Fruit fly (Drosophila melanogaster) whole organism, wandering third instar larva: ENCODE measurements around the gene CG6055.

Source experiments
- CG32264 ChIP-seq: fragments of 200-800 bp; sonication (Bioruptor generic); optimal IDR thresholded peaks from 2 replicates; lab custom pipeline; 2016; ENCODE audit warnings: missing biosample characterization, missing genetic modification characterization
- CG9705 ChIP-seq: fragments of 200-800 bp; sonication (Bioruptor generic); optimal IDR thresholded peaks from 2 replicates; lab custom pipeline; 2018; ENCODE audit warnings: missing biosample characterization, mild to moderate bottlenecking, missing genetic modification characterization
- CrebA ChIP-seq: fragments of 200-800 bp; sonication (Bioruptor generic); optimal IDR thresholded peaks from 2 replicates; lab custom pipeline; 2016; ENCODE audit warnings: missing biosample characterization, mild to moderate bottlenecking, missing genetic modification characterization, borderline replicate concordance
- Dif ChIP-seq: fragments of 200-275, 200-300 bp; sonication (Bioruptor generic); optimal IDR thresholded peaks from 2 replicates; lab custom pipeline; 2018; ENCODE audit warnings: missing biosample characterization, missing genetic modification characterization; ENCODE audit not compliant: partially characterized antibody
- GATAd ChIP-seq: sonication (Bioruptor generic); optimal IDR thresholded peaks from 2 replicates; lab custom pipeline; 2016; ENCODE audit warnings: missing biosample characterization, missing genetic modification characterization
- HLH106 ChIP-seq: fragments of 200-800 bp; optimal IDR thresholded peaks from 3 replicates; lab custom pipeline; 2019; ENCODE audit warnings: missing biosample characterization, mild to moderate bottlenecking, missing genetic modification characterization, moderate library complexity
- Hnf4 ChIP-seq: fragments of 200-800 bp; sonication (Bioruptor generic); optimal IDR thresholded peaks from 2 replicates; lab custom pipeline; 2016; ENCODE audit warnings: missing biosample characterization, mild to moderate bottlenecking, missing genetic modification characterization
- Hr78 ChIP-seq: fragments of >200 bp; optimal IDR thresholded peaks from 2 replicates; lab custom pipeline; 2017; ENCODE audit warnings: missing biosample characterization, missing genetic modification characterization
- Hr83 ChIP-seq: fragments of 200-300 bp; sonication (Bioruptor generic); optimal IDR thresholded peaks from 2 replicates; lab custom pipeline; 2016; ENCODE audit warnings: missing biosample characterization, mild to moderate bottlenecking, missing genetic modification characterization, moderate library complexity; ENCODE audit not compliant: poor library complexity, severe bottlenecking
- Jra ChIP-seq: sonication (Bioruptor generic); optimal IDR thresholded peaks from 2 replicates; lab custom pipeline; 2016; ENCODE audit warnings: missing biosample characterization, missing genetic modification characterization
- Mio ChIP-seq: sonication (Bioruptor generic); optimal IDR thresholded peaks from 2 replicates; lab custom pipeline; 2016; ENCODE audit warnings: missing biosample characterization, missing genetic modification characterization
- Myc ChIP-seq: fragments of >200 bp; optimal IDR thresholded peaks from 2 replicates; lab custom pipeline; 2017
- OdsH ChIP-seq: fragments of 200-800 bp; sonication (Bioruptor generic); optimal IDR thresholded peaks from 2 replicates; lab custom pipeline; 2016; ENCODE audit warnings: missing biosample characterization, mild to moderate bottlenecking, missing genetic modification characterization
- Rel ChIP-seq, 2 experiments: fragments of 200-800 bp; sonication (Bioruptor generic) in 1 of 2; optimal IDR thresholded peaks; 2 replicates in 1 of 2; 3 replicates in 1 of 2; lab custom pipeline; 2016 to 2019; ENCODE audit warnings: mild to moderate bottlenecking in 2 of 2, missing biosample characterization in 2 of 2, missing genetic modification characterization in 2 of 2, moderate library complexity in 1 of 2
- Sp1 ChIP-seq: fragments of 200-800 bp; sonication (Bioruptor generic); optimal IDR thresholded peaks from 3 replicates; lab custom pipeline; 2019; ENCODE audit warnings: missing biosample characterization, mild to moderate bottlenecking, missing genetic modification characterization, moderate library complexity
- Vsx2 ChIP-seq: fragments of 200-300, 225-300 bp; sonication (Bioruptor generic); optimal IDR thresholded peaks from 2 replicates; lab custom pipeline; 2018; ENCODE audit warnings: missing biosample characterization, missing genetic modification characterization; ENCODE audit not compliant: partially characterized antibody
- br ChIP-seq: fragments of 200-800 bp; sonication (Bioruptor generic); optimal IDR thresholded peaks from 2 replicates; lab custom pipeline; 2016; ENCODE audit warnings: missing biosample characterization, missing genetic modification characterization
- brk ChIP-seq: fragments of 200-800 bp; sonication (Bioruptor generic); optimal IDR thresholded peaks from 2 replicates; lab custom pipeline; 2016; ENCODE audit warnings: missing biosample characterization, mild to moderate bottlenecking, missing genetic modification characterization
- dl ChIP-seq, 2 experiments: fragments of 175-275, 200-275 bp in 1 of 2; fragments of 200-275 bp in 1 of 2; sonication (Bioruptor generic); optimal IDR thresholded peaks; lab custom pipeline; 2018; ENCODE audit warnings: mild to moderate bottlenecking in 2 of 2, missing biosample characterization in 2 of 2, missing genetic modification characterization in 2 of 2, moderate library complexity in 2 of 2; ENCODE audit not compliant: partially characterized antibody in 2 of 2, insufficient read depth in 1 of 2
- dmrt93B ChIP-seq: fragments of 200-800 bp; sonication (Bioruptor generic); optimal IDR thresholded peaks from 2 replicates; lab custom pipeline; 2018; ENCODE audit warnings: missing biosample characterization, mild to moderate bottlenecking, missing genetic modification characterization
- ey ChIP-seq: fragments of 200-800 bp; sonication (Bioruptor generic); optimal IDR thresholded peaks from 2 replicates; lab custom pipeline; 2016; ENCODE audit warnings: missing biosample characterization, missing genetic modification characterization
- foxo ChIP-seq, 2 experiments: fragments of 200-800 bp; sonication (Bioruptor generic); optimal IDR thresholded peaks; 2 replicates in 1 of 2; 3 replicates in 1 of 2; lab custom pipeline; 2016 to 2017; ENCODE audit warnings: missing biosample characterization in 2 of 2, missing genetic modification characterization in 2 of 2
- fru ChIP-seq: fragments of 200-800 bp; sonication (Bioruptor generic); optimal IDR thresholded peaks from 3 replicates; lab custom pipeline; 2016; ENCODE audit warnings: missing biosample characterization, mild to moderate bottlenecking, missing genetic modification characterization
- h ChIP-seq: fragments of 200-800 bp; sonication (Bioruptor generic); optimal IDR thresholded peaks from 3 replicates; lab custom pipeline; 2016; ENCODE audit warnings: missing biosample characterization, mild to moderate bottlenecking, missing genetic modification characterization
- psq ChIP-seq: fragments of 200-800 bp; sonication (Bioruptor generic); optimal IDR thresholded peaks from 3 replicates; lab custom pipeline; 2017; ENCODE audit warnings: missing biosample characterization, mild to moderate bottlenecking, missing genetic modification characterization, moderate library complexity
- rgr ChIP-seq: fragments of 200-800 bp; sonication (Bioruptor generic); optimal IDR thresholded peaks from 3 replicates; lab custom pipeline; 2016; ENCODE audit warnings: missing biosample characterization, mild to moderate bottlenecking, missing genetic modification characterization
- sv ChIP-seq: fragments of 200-800 bp; sonication (Bioruptor generic); optimal IDR thresholded peaks from 3 replicates; lab custom pipeline; 2016; ENCODE audit warnings: missing biosample characterization, missing genetic modification characterization
- tai ChIP-seq: sonication (Bioruptor generic); optimal IDR thresholded peaks from 2 replicates; lab custom pipeline; 2016; ENCODE audit warnings: missing biosample characterization, missing genetic modification characterization
- usp ChIP-seq: fragments of >200 bp; optimal IDR thresholded peaks from 2 replicates; lab custom pipeline; 2017; ENCODE audit warnings: missing biosample characterization, missing genetic modification characterization
- woc ChIP-seq: sonication (Bioruptor generic); optimal IDR thresholded peaks from 2 replicates; lab custom pipeline; 2016; ENCODE audit warnings: missing biosample characterization, mild to moderate bottlenecking, missing genetic modification characterization

The CG6055 gene

DNA sequence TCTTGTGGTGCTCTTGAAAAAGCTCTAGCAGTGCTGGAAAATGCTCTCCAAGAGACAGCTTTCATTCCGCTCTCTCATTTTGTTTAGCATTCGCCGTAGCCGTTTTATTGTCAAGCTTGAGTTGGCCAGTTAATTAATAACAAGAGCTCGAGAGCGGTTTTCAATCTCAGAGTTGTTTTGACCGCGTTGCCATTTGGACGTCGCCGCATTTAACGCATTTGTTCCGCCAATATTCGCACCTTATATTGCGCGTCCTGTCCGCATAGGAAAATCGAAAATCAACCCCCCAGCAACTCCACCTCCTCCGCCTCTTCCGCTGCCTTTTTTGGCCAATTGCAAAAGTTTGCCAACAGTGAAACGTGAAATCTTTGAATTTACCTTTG, 29.0 kb upstream of the CG6055 start, which contains the start of gene CG5973:
CG5973 (plus strand) TSS at position 168 of the 383 bp plus-strand sequence.
- TF ChIP-seq Vsx2 (GFP tag; lab: Kevin White, UChicago) (peak; percentile 22), dl (GFP tag; optimal IDR thresholded peaks at IDR 0.05; lab: Kevin White, UChicago; ENCODE audit: insufficient read depth in 1 of 2, partially characterized antibody in 2 of 2) (peak in 1 of 2 experiments; percentile 16), Dif (GFP tag; lab: Kevin White, UChicago) (peak; percentile 49), dmrt93B (no peak)

DNA sequence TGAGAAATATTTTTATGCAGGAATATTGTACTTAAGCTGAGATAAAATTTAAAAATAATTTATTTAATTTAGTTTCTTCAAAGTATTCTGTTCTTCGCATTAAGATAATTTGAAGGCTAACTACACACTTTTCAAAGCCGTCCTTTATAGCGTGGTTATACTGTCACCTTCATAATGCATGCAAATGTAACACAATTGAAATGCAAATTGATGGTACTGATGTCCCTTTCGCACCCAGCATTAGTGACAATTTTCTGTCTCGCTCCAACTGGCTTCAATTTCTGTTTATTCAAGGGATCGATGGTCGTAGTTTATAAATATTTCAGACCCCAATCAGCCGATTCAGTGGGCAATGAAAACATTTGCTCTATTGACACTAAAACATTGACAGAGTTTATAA, 27.8 kb upstream of the CG6055 start:
- no peak for TF ChIP-seq CrebA
- no peak for TF ChIP-seq fru
- TF ChIP-seq Sp1 (GFP tag; lab: Kevin White, UChicago): no peak
- no peak for TF ChIP-seq sv (GFP tag; lab: Kevin White, UChicago)
- no peak for TF ChIP-seq CG32264 (GFP tag; lab: Kevin White, UChicago)
- TF ChIP-seq usp (GFP tag; lab: Kevin White, UChicago): no peak
- no peak for TF ChIP-seq HLH106 (tag; lab: Kevin White, UChicago)
- no peak for TF ChIP-seq rgr
- TF ChIP-seq dl (GFP tag; optimal IDR thresholded peaks at IDR 0.05; lab: Kevin White, UChicago; ENCODE audit: insufficient read depth in 1 of 2, partially characterized antibody in 2 of 2): no peak
- no peak for TF ChIP-seq Jra (GFP tag; lab: Kevin White, UChicago)
- TF ChIP-seq Hr83 (GFP tag; lab: Kevin White, UChicago): no peak
- TF ChIP-seq CG9705: no peak
- no peak for TF ChIP-seq ey (GFP tag; lab: Kevin White, UChicago)

DNA sequence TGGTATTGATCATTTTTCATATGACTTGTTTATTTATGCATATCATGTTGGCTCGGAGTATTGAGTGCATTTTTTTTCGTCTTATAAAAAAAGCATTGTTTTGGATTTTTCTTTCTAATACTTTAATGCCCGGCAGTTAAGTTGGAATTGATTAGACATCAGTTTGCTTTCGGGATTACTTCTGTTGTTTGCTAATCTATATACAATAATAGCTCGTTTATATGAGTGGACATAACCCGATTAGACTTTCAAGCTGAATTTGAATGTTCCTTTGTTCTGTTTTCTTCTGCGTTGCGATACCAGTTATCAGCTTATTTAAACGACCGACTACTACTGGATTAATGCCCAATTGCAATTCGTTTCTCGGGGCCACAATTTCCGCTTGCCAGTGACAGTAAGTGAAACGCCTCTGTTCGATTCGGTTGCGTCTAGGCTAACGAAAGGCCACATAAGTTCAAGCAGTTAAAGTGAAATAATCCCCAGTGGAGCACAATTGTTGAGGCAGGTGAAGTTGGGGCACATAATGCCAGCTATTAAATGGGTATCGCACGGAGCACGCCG, 25.8 kb upstream of the CG6055 start:
- no peak for TF ChIP-seq GATAd (GFP tag; lab: Kevin White, UChicago)
- TF ChIP-seq h (GFP tag; lab: Kevin White, UChicago): no peak
- no peak for TF ChIP-seq CrebA
- no peak for TF ChIP-seq brk (GFP tag; lab: Kevin White, UChicago)
- no peak for TF ChIP-seq Mio (GFP tag; lab: Kevin White, UChicago)
- TF ChIP-seq sv (GFP tag; lab: Kevin White, UChicago): no peak
- TF ChIP-seq, all 38 proteins: peak for 0

dm6 chr2L:7442106-7442505, 24.2 kb upstream of the CG6055 start:
- TF ChIP-seq Rel (GFP tag; optimal IDR thresholded peaks at IDR 0.05; lab: Kevin White, UChicago): no peak
- no peak for TF ChIP-seq Rel (tag; optimal IDR thresholded peaks at IDR 0.05; lab: Kevin White, UChicago)
- TF ChIP-seq Hr83 (GFP tag; lab: Kevin White, UChicago): no peak
- TF ChIP-seq Hr78 (GFP tag; lab: Kevin White, UChicago): no peak
- no peak for TF ChIP-seq Myc (lab: Kevin White, UChicago)
- TF ChIP-seq foxo (GFP tag; optimal IDR thresholded peaks at IDR 0.05; lab: Kevin White, UChicago): no peak
- no peak for TF ChIP-seq br (GFP tag; lab: Kevin White, UChicago)
- no peak for TF ChIP-seq brk (GFP tag; lab: Kevin White, UChicago)
- no peak for TF ChIP-seq Hnf4 (GFP tag; lab: Kevin White, UChicago)
- TF ChIP-seq psq: no peak
- no peak for TF ChIP-seq OdsH (GFP tag; lab: Kevin White, UChicago)
- no peak for TF ChIP-seq usp (GFP tag; lab: Kevin White, UChicago)
- no peak for TF ChIP-seq GATAd (GFP tag; lab: Kevin White, UChicago)
- TF ChIP-seq fru: no peak
- TF ChIP-seq CG32264 (GFP tag; lab: Kevin White, UChicago): no peak
- TF ChIP-seq dl (GFP tag; optimal IDR thresholded peaks at IDR 0.05; lab: Kevin White, UChicago; ENCODE audit: insufficient read depth in 1 of 2, partially characterized antibody in 2 of 2): no peak
- TF ChIP-seq ey (GFP tag; lab: Kevin White, UChicago): no peak
- TF ChIP-seq Jra (GFP tag; lab: Kevin White, UChicago): no peak
- no peak for TF ChIP-seq rgr
- no peak for TF ChIP-seq h (GFP tag; lab: Kevin White, UChicago)
- TF ChIP-seq Dif (GFP tag; lab: Kevin White, UChicago): no peak

DNA sequence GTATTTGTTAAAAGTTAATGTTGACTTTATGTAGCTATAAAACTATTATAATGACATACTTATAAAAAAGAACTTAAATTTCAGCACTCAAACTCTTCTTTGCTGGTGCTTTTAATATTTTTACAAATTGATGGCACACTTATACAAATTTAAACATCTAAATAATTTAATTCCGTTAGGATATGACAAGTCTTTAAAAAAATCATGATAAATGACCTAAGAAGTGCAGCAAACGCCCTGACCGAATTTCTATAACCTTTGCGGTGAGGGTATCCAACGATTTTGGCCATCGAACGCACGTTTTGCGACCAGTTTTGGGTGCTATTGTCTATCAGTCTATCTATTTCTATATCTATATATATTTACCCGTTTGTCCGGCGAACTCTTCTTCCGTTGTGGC, 23.4 kb upstream of the CG6055 start:
- no peak for TF ChIP-seq CrebA
- no peak for TF ChIP-seq tai (GFP tag; lab: Kevin White, UChicago)
- no peak for TF ChIP-seq woc (GFP tag; lab: Kevin White, UChicago)
- TF ChIP-seq rgr: no peak
- peak; percentile 27 for TF ChIP-seq sv (GFP tag; lab: Kevin White, UChicago)
- TF ChIP-seq OdsH (GFP tag; lab: Kevin White, UChicago): no peak
- no peak for TF ChIP-seq CG32264 (GFP tag; lab: Kevin White, UChicago)
- no peak for TF ChIP-seq psq
